Fruit fly (Drosophila melanogaster): Measurements from ENCODE around the gene CG17190.
A peak's percentile ranks its signal among the peaks of the same experiment; 100 is the strongest.

The CG17190 gene

DNA sequence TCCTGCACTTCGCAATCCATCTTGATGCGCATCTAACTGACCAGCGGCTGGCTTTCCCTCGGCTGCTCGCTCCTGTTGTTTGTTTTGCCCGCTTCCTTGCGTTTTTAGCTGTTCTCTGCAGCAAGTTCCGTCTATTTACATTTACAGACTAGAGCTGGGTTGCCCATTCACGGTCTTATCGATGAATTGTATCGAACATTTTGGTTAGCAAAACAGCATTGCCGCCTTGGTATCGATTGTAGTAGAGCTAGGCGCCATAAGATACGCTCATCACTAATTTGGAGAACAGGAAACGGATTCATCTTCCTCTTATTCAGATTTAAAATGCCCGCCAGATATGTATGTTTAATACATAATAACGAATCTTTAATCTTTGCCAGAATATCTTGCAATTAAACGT is 22.6 kb upstream of the CG17190 start, which contains the start of gene Regnase-1 (continued):
- TF ChIP-seq Eip78C (GFP tag) (peak; percentile 94), CG3919 (GFP tag; optimal IDR thresholded peaks at IDR 0.05) (peak; percentile 90), CG3032 (tag; optimal IDR thresholded peaks at IDR 0.05) (peak; percentile 76), acj6 (GFP tag; optimal IDR thresholded peaks at IDR 0.05) (peak; percentile 74), CG31627 (GFP tag; optimal IDR thresholded peaks at IDR 0.05) (peak; percentile 78), Hr4 (GFP tag; optimal IDR thresholded peaks at IDR 0.05) (peak; percentile 49), Gug (GFP tag; IDR thresholded peaks at IDR 0.05) (no peak), eg (GFP tag; IDR thresholded peaks at IDR 0.05) (peak; percentile 88)

DNA sequence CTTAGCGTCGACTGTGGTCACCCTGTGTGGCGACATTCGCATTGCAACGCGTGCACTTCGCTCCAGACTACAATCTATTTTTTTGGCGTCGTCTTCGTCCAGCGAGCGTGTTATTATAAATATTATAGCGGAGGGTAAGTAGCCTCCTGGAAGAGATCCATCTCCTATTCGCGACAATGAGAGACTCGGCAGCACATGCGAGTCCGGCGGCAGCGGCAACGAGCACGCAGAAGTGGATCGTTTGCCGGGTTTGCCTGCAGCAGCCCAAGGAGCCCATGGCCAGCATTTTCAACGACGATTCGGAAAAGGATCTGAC is 18.4 kb upstream of the CG17190 start, which contains the start of gene idc:
TSS of gene idc (plus strand) at position 60 of the 316 bp plus-strand sequence.
- TF ChIP-seq esn (GFP tag; optimal IDR thresholded peaks at IDR 0.05) (peak; percentile 46), ss (GFP tag; optimal IDR thresholded peaks at IDR 0.05) (no peak)

DNA sequence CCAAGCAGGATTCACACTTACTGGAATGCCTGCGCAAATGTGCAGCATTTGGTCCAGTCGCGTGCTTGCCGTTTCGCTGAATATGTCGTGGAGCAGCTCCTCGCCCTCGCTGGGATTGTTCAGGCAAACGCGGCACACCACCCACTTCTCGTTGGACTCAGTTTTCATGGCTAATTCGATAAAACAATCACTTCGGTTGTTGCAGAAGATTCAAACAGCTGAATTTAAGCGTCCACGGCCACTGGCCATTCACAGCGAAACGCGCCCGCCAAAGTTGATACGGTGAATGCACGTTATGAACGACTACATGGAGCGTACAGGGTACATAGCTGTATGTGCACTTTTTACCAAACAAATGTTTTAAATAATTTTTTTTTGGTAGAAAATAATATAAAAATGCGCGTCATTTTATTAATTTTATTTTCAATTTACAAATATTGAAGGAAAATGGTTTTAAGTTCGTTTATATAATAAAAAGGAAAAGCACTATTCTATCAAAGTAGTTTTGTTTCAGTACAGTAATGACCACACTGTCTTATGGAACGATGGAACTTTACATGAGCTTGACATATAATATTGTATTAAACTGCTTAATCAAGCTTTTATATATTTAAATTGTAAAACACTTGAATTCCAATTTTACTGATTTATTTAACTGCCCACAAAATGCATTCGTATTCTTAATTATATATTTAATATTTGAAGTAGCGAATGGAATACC is 17.9 kb upstream of the CG17190 start, which contains the start of gene trem:
TSS of gene trem (minus strand) at position 267 of the 721 bp plus-strand sequence.
- TF ChIP-seq Ets96B (tag; optimal IDR thresholded peaks at IDR 0.05): peak; percentile 62
- peak; percentile 67 for TF ChIP-seq CG8319 (GFP tag; optimal IDR thresholded peaks at IDR 0.05)
- no peak for TF ChIP-seq spab (GFP tag; optimal IDR thresholded peaks at IDR 0.05)
- peak; percentile 29 to 89 for TF ChIP-seq salr (GFP tag; optimal IDR thresholded peaks at IDR 0.05)
- TF ChIP-seq cyc (GFP tag; optimal IDR thresholded peaks at IDR 0.05): peak; percentile 63
- no peak for TF ChIP-seq CG10669 (GFP tag; optimal IDR thresholded peaks at IDR 0.05)
- peak; percentile 77 for TF ChIP-seq Hr39 (GFP tag; optimal IDR thresholded peaks at IDR 0.05)
- no peak for TF ChIP-seq Sox102F (GFP tag; optimal IDR thresholded peaks at IDR 0.05)
- TF ChIP-seq Eip78C (GFP tag): peak; percentile 91
- TF ChIP-seq Lpt (GFP tag; optimal IDR thresholded peaks at IDR 0.05): no peak
- TF ChIP-seq acj6 (GFP tag; optimal IDR thresholded peaks at IDR 0.05): peak; percentile 81
- no peak for TF ChIP-seq CG1621 (tag; optimal IDR thresholded peaks at IDR 0.05)
- no peak for TF ChIP-seq CG7368 (GFP tag; optimal IDR thresholded peaks at IDR 0.05)
- TF ChIP-seq CG9139 (GFP tag; optimal IDR thresholded peaks at IDR 0.05): no peak
- TF ChIP-seq Gug (GFP tag; IDR thresholded peaks at IDR 0.05): peak; percentile 71
- no peak for TF ChIP-seq dsx (GFP tag; optimal IDR thresholded peaks at IDR 0.05; ENCODE audit: poor library complexity, severe bottlenecking)
- TF ChIP-seq Blimp-1 (GFP tag; optimal IDR thresholded peaks at IDR 0.05): peak; percentile 41
- peak; percentile 71 for TF ChIP-seq CG11902 (GFP tag; optimal IDR thresholded peaks at IDR 0.05)
- TF ChIP-seq CG6792 (GFP tag; optimal IDR thresholded peaks at IDR 0.05): peak; percentile 63
- peak; percentile 88 for TF ChIP-seq CG10631 (GFP tag; optimal IDR thresholded peaks at IDR 0.05)
- TF ChIP-seq CG16779 (tag; optimal IDR thresholded peaks at IDR 0.05): no peak
- peak; percentile 69 for TF ChIP-seq CG8632 (GFP tag; optimal IDR thresholded peaks at IDR 0.05)
- TF ChIP-seq CG11762 (GFP tag; optimal IDR thresholded peaks at IDR 0.05; ENCODE audit: insufficient read depth): peak; percentile 76
- peak; percentile 77 for TF ChIP-seq pdm3 (GFP tag; optimal IDR thresholded peaks at IDR 0.05)
- TF ChIP-seq Hr4 (GFP tag; optimal IDR thresholded peaks at IDR 0.05): peak; percentile 76
- TF ChIP-seq CG3032 (tag; optimal IDR thresholded peaks at IDR 0.05): peak; percentile 79
- peak; percentile 81 for TF ChIP-seq esn (GFP tag; optimal IDR thresholded peaks at IDR 0.05)
- peak; percentile 49 for TF ChIP-seq dac (GFP tag; optimal IDR thresholded peaks at IDR 0.05)
- TF ChIP-seq Sox15 (GFP tag; optimal IDR thresholded peaks at IDR 0.05): peak; percentile 75
- TF ChIP-seq lz (GFP tag; optimal IDR thresholded peaks at IDR 0.05): peak; percentile 75
- TF ChIP-seq OdsH (GFP tag; optimal IDR thresholded peaks at IDR 0.05): peak; percentile 86
- TF ChIP-seq CG8119 (GFP tag; IDR thresholded peaks at IDR 0.05): peak; percentile 59; the same call in 2 of the 3 replicates
- TF ChIP-seq CG4318 (GFP tag; optimal IDR thresholded peaks at IDR 0.05): peak; percentile 86
- TF ChIP-seq fkh (GFP tag; optimal IDR thresholded peaks at IDR 0.05): peak; percentile 34
- TF ChIP-seq CG34406 (GFP tag; optimal IDR thresholded peaks at IDR 0.05): peak; percentile 71
- TF ChIP-seq Sox14 (GFP tag; optimal IDR thresholded peaks at IDR 0.05): peak; percentile 74
- peak; percentile 62; the same call in 2 of the 3 replicates for TF ChIP-seq eg (GFP tag; IDR thresholded peaks at IDR 0.05)
- 0 out of 3 replicates have a peak, but pooled peaks have one; percentile 43 for TF ChIP-seq CG6163 (GFP tag; IDR thresholded peaks at IDR 0.05)
- no peak for TF ChIP-seq vri (GFP tag; optimal IDR thresholded peaks at IDR 0.05)
- TF ChIP-seq fd59A (GFP tag; optimal IDR thresholded peaks at IDR 0.05): peak; percentile 65
- TF ChIP-seq CG31627 (GFP tag; optimal IDR thresholded peaks at IDR 0.05): peak; percentile 80
- no peak for TF ChIP-seq ss (GFP tag; optimal IDR thresholded peaks at IDR 0.05)
- peak; percentile 35; the same call in 1 of the 2 replicates for TF ChIP-seq CG15336 (GFP tag; IDR thresholded peaks at IDR 0.05)

All from whole organism, prepupa.